Worm (Caenorhabditis elegans) whole organism, midembryonic: ENCODE data around the gene drd-1.

Experiments
- T22C8.4 ChIP-seq: fragments of 200-800 bp; sonication (Bioruptor generic); IDR thresholded peaks from 2 replicates; pipeline ENCODE4 v1.3.6; 2022; ENCODE audit warnings: missing genetic modification characterization, missing compliant biosample characterization
- cog-1 ChIP-seq: sonication (generic microtip); optimal IDR thresholded peaks from 2 replicates; lab custom pipeline; 2016; ENCODE audit warnings: missing genetic modification characterization, missing compliant biosample characterization
- flt-1 ChIP-seq: fragments of 200-800 bp; sonication (Bioruptor generic); IDR thresholded peaks from 2 replicates; pipeline ENCODE4 v1.3.6; 2022; ENCODE audit warnings: missing genetic modification characterization, missing compliant biosample characterization
- klf-2 ChIP-seq: fragments of 200-800 bp; sonication (Bioruptor generic); conservative IDR thresholded peaks from 2 replicates; pipeline ENCODE4 v1.3.6; 2022; ENCODE audit warnings: missing genetic modification reagents, missing genetic modification characterization, missing compliant biosample characterization
- med-1 ChIP-seq: sonication (generic microtip); optimal IDR thresholded peaks from 2 replicates; lab custom pipeline; 2017; ENCODE audit warnings: missing genetic modification characterization, mild to moderate bottlenecking, missing compliant biosample characterization, antibody characterized with exemption, missing genetic modification reagents; ENCODE audit not compliant: insufficient read depth
- ref-1 ChIP-seq: fragments of 200-800 bp; sonication (Bioruptor generic); conservative IDR thresholded peaks from 2 replicates; pipeline ENCODE4 v1.3.6; 2022; ENCODE audit warnings: missing genetic modification reagents, missing genetic modification characterization, missing compliant biosample characterization
- tab-1 ChIP-seq: fragments of 200-800 bp; sonication (Bioruptor generic); IDR thresholded peaks from 2 replicates; pipeline ENCODE4 v1.3.6; 2022; ENCODE audit warnings: missing genetic modification characterization, missing compliant biosample characterization
- ztf-23 ChIP-seq: fragments of 200-800 bp; sonication (Bioruptor generic); IDR thresholded peaks from 2 replicates; pipeline ENCODE4 v1.3.6; 2022; ENCODE audit warnings: missing genetic modification reagents, missing genetic modification characterization, missing compliant biosample characterization
- ztf-29 ChIP-seq: fragments of 200-800 bp; sonication (Bioruptor generic); IDR thresholded peaks from 2 replicates; pipeline ENCODE4 v1.3.6; 2022; ENCODE audit warnings: missing genetic modification reagents, missing genetic modification characterization, missing compliant biosample characterization

drd-1 gene

ce11 chrII:8369059-8369458 is 18.8 kb upstream of the drd-1 start, which contains the start of gene amt-3:
Gene amt-3 (minus strand): TSS chrII:8369159.
- no peak for TF ChIP-seq ztf-29 (GFP tag; lab: Robert Waterston, UW)
- no peak for TF ChIP-seq flt-1 (GFP tag; lab: Robert Waterston, UW)
- no peak for TF ChIP-seq T22C8.4 (GFP tag; lab: Robert Waterston, UW)
- TF ChIP-seq ref-1 (GFP tag; lab: Robert Waterston, UW): no peak
- TF ChIP-seq cog-1 (tag; lab: Kevin White, UChicago): no peak
- TF ChIP-seq med-1 (GFP tag; lab: Kevin White, UChicago): no peak
- no peak for TF ChIP-seq klf-2 (GFP tag; lab: Robert Waterston, UW)
- TF ChIP-seq tab-1 (GFP tag; lab: Robert Waterston, UW): no peak
- TF ChIP-seq ztf-23 (GFP tag; lab: Robert Waterston, UW): no peak

- no peak for TF ChIP-seq ztf-29 (GFP tag; lab: Robert Waterston, UW)
- no peak for TF ChIP-seq flt-1 (GFP tag; lab: Robert Waterston, UW)
- no peak for TF ChIP-seq med-1 (GFP tag; lab: Kevin White, UChicago)
- TF ChIP-seq T22C8.4 (GFP tag; lab: Robert Waterston, UW): no peak
- no peak for TF ChIP-seq ztf-23 (GFP tag; lab: Robert Waterston, UW)
- TF ChIP-seq klf-2 (GFP tag; lab: Robert Waterston, UW): no peak
- no peak for TF ChIP-seq cog-1 (tag; lab: Kevin White, UChicago)
- TF ChIP-seq ref-1 (GFP tag; lab: Robert Waterston, UW): no peak
- TF ChIP-seq tab-1 (GFP tag; lab: Robert Waterston, UW): no peak
Observed at ce11 chrII:8370194-8370593, 17.7 kb upstream of the drd-1 start.

- no peak for TF ChIP-seq ztf-29 (GFP tag; lab: Robert Waterston, UW)
- TF ChIP-seq ztf-23 (GFP tag; lab: Robert Waterston, UW): no peak
- TF ChIP-seq T22C8.4 (GFP tag; lab: Robert Waterston, UW): no peak
- no peak for TF ChIP-seq flt-1 (GFP tag; lab: Robert Waterston, UW)
- TF ChIP-seq cog-1 (tag; lab: Kevin White, UChicago): no peak
- TF ChIP-seq tab-1 (GFP tag; lab: Robert Waterston, UW): no peak
- no peak for TF ChIP-seq ref-1 (GFP tag; lab: Robert Waterston, UW)
- no peak for TF ChIP-seq klf-2 (GFP tag; lab: Robert Waterston, UW)
- TF ChIP-seq med-1 (GFP tag; lab: Kevin White, UChicago): no peak
Observed at ce11 chrII:8377722-8378121, 10.1 kb upstream of the drd-1 start.

- no peak for TF ChIP-seq ztf-23 (GFP tag; lab: Robert Waterston, UW)
- TF ChIP-seq T22C8.4 (GFP tag; lab: Robert Waterston, UW): no peak
- no peak for TF ChIP-seq ztf-29 (GFP tag; lab: Robert Waterston, UW)
- TF ChIP-seq cog-1 (tag; lab: Kevin White, UChicago): no peak
- no peak for TF ChIP-seq tab-1 (GFP tag; lab: Robert Waterston, UW)
- TF ChIP-seq klf-2 (GFP tag; lab: Robert Waterston, UW): no peak
- no peak for TF ChIP-seq flt-1 (GFP tag; lab: Robert Waterston, UW)
- no peak for TF ChIP-seq ref-1 (GFP tag; lab: Robert Waterston, UW)
- no peak for TF ChIP-seq med-1 (GFP tag; lab: Kevin White, UChicago)
Observed at ce11 chrII:8380188-8380587, 7.7 kb upstream of the drd-1 start.

ce11 chrII:8381197-8381596 is 6.7 kb upstream of the drd-1 start, which contains the start of gene F49E12.12:
Gene F49E12.12 (plus strand): TSS chrII:8381497.
- TF ChIP-seq flt-1 (GFP tag; lab: Robert Waterston, UW) (no peak), T22C8.4 (GFP tag; lab: Robert Waterston, UW) (no peak), klf-2 (GFP tag; lab: Robert Waterston, UW) (no peak), ref-1 (GFP tag; lab: Robert Waterston, UW) (no peak), ztf-29 (GFP tag; lab: Robert Waterston, UW) (no peak)

ce11 chrII:8382880-8383279 is 5.0 kb upstream of the drd-1 start:
- no peak for TF ChIP-seq T22C8.4 (GFP tag; lab: Robert Waterston, UW)
- no peak for TF ChIP-seq ztf-23 (GFP tag; lab: Robert Waterston, UW)
- no peak for TF ChIP-seq med-1 (GFP tag; lab: Kevin White, UChicago)
- TF ChIP-seq klf-2 (GFP tag; lab: Robert Waterston, UW): no peak
- TF ChIP-seq ref-1 (GFP tag; lab: Robert Waterston, UW): no peak
- no peak for TF ChIP-seq ztf-29 (GFP tag; lab: Robert Waterston, UW)
- TF ChIP-seq cog-1 (tag; lab: Kevin White, UChicago): no peak
- TF ChIP-seq flt-1 (GFP tag; lab: Robert Waterston, UW): no peak
- TF ChIP-seq tab-1 (GFP tag; lab: Robert Waterston, UW): no peak

- TF ChIP-seq flt-1 (GFP tag; lab: Robert Waterston, UW) (no peak), T22C8.4 (GFP tag; lab: Robert Waterston, UW) (no peak), tab-1 (GFP tag; lab: Robert Waterston, UW) (no peak), ztf-29 (GFP tag; lab: Robert Waterston, UW) (no peak), klf-2 (GFP tag; lab: Robert Waterston, UW) (no peak), ref-1 (GFP tag; lab: Robert Waterston, UW) (no peak), med-1 (GFP tag; lab: Kevin White, UChicago) (no peak), cog-1 (tag; lab: Kevin White, UChicago) (no peak), ztf-23 (GFP tag; lab: Robert Waterston, UW) (no peak)
Observed at ce11 chrII:8384344-8384743, 3.5 kb upstream of the drd-1 start.

ce11 chrII:8385561-8385960 is 2.3 kb upstream of the drd-1 start:
- TF ChIP-seq flt-1 (GFP tag; lab: Robert Waterston, UW) (no peak), ztf-23 (GFP tag; lab: Robert Waterston, UW) (no peak), ztf-29 (GFP tag; lab: Robert Waterston, UW) (no peak), T22C8.4 (GFP tag; lab: Robert Waterston, UW) (no peak), cog-1 (tag; lab: Kevin White, UChicago) (no peak), ref-1 (GFP tag; lab: Robert Waterston, UW) (no peak), med-1 (GFP tag; lab: Kevin White, UChicago) (no peak), tab-1 (GFP tag; lab: Robert Waterston, UW) (no peak), klf-2 (GFP tag; lab: Robert Waterston, UW) (no peak)
